Worm (Caenorhabditis elegans) whole organism, L1 larva: ENCODE results near the gene epg-6.

ENCODE experiments used
- C34B4.2 ChIP-seq: sonication (generic microtip); optimal IDR thresholded peaks from 2 replicates; lab custom pipeline; 2017; ENCODE audit warnings: mild to moderate bottlenecking, missing genetic modification characterization, missing compliant biosample characterization
- F16B12.6 ChIP-seq: fragments of 150-350 bp; optimal IDR thresholded peaks from 2 replicates; lab custom pipeline; 2014; ENCODE audit warnings: missing biosample characterization, missing genetic modification characterization
- aha-1 ChIP-seq: fragments of 150-350 bp; optimal IDR thresholded peaks from 2 replicates; lab custom pipeline; 2014; ENCODE audit warnings: missing biosample characterization, missing genetic modification characterization
- aly-2 ChIP-seq: fragments of 150-350 bp; optimal IDR thresholded peaks from 2 replicates; lab custom pipeline; 2014; ENCODE audit warnings: missing biosample characterization, missing genetic modification characterization
- ama-1 ChIP-seq: fragments of 150-350 bp; optimal IDR thresholded peaks from 2 replicates; lab custom pipeline; 2014
- blmp-1 ChIP-seq: fragments of 150-350 bp; optimal IDR thresholded peaks from 2 replicates; lab custom pipeline; 2014; ENCODE audit warnings: missing biosample characterization, missing genetic modification characterization
- ceh-63 ChIP-seq: fragments of 200-800 bp; sonication (Bioruptor generic); optimal IDR thresholded peaks from 2 replicates; lab custom pipeline; 2018; ENCODE audit warnings: mild to moderate bottlenecking, missing genetic modification characterization, missing compliant biosample characterization
- ceh-82 ChIP-seq, 3 experiments: fragments of 150-350 bp in 1 of 3; sonication (generic microtip) in 2 of 3; optimal IDR thresholded peaks; 2 replicates each; lab custom pipeline; 2014 to 2017; ENCODE audit warnings: missing biosample characterization in 3 of 3, missing genetic modification characterization in 3 of 3
- ceh-90 ChIP-seq: sonication (generic microtip); optimal IDR thresholded peaks from 2 replicates; lab custom pipeline; 2016; ENCODE audit warnings: missing genetic modification characterization, missing compliant biosample characterization
- dpl-1 ChIP-seq, 3 experiments: fragments of 150-350 bp in 2 of 3; sonication (generic microtip) in 1 of 3; optimal IDR thresholded peaks; 2 replicates each; lab custom pipeline; 2014 to 2017; ENCODE audit warnings: missing biosample characterization in 3 of 3, missing genetic modification characterization in 3 of 3, missing genetic modification reagents in 3 of 3
- dsc-1 ChIP-seq: sonication (generic microtip); optimal IDR thresholded peaks from 2 replicates; lab custom pipeline; 2016; ENCODE audit warnings: mild to moderate bottlenecking, missing genetic modification characterization, missing compliant biosample characterization
- efl-1 ChIP-seq, 4 experiments: fragments of 150-350 bp; optimal IDR thresholded peaks in 3 of 4; peaks in 1 of 4; 1 replicate in 1 of 4; 2 replicates in 3 of 4; lab custom pipeline; 2014; ENCODE audit warnings: missing biosample characterization in 2 of 4, missing genetic modification characterization in 2 of 4, missing genetic modification reagents in 2 of 4
- efl-3 ChIP-seq: fragments of 200-800 bp; sonication (Bioruptor generic); optimal IDR thresholded peaks from 2 replicates; lab custom pipeline; 2018; ENCODE audit warnings: mild to moderate bottlenecking, missing genetic modification characterization, missing compliant biosample characterization
- elt-2 ChIP-seq: sonication (generic microtip); optimal IDR thresholded peaks from 2 replicates; lab custom pipeline; 2016; ENCODE audit warnings: missing genetic modification characterization, mild to moderate bottlenecking, inconsistent platforms, missing compliant biosample characterization, missing genetic modification reagents
- fkh-10 ChIP-seq: sonication (generic microtip); optimal IDR thresholded peaks from 2 replicates; lab custom pipeline; 2017; ENCODE audit warnings: missing biosample characterization, missing genetic modification reagents, missing genetic modification characterization
- grh-1 ChIP-seq: fragments of 200-800 bp; sonication (Bioruptor generic); IDR thresholded peaks from 2 replicates; pipeline ENCODE4 v1.3.6; 2022; ENCODE audit warnings: missing genetic modification reagents, missing genetic modification characterization, missing compliant biosample characterization
- irx-1 ChIP-seq: sonication (generic microtip); optimal IDR thresholded peaks from 2 replicates; lab custom pipeline; 2016; ENCODE audit warnings: missing genetic modification characterization, missing compliant biosample characterization
- isw-1 ChIP-seq: fragments of 200-800 bp; sonication (Bioruptor generic); IDR thresholded peaks from 2 replicates; pipeline ENCODE4 v1.3.6; 2022; ENCODE audit warnings: missing genetic modification characterization, missing compliant biosample characterization
- jun-1 ChIP-seq: fragments of 150-350 bp; optimal IDR thresholded peaks from 2 replicates; lab custom pipeline; 2014; ENCODE audit warnings: missing biosample characterization, missing genetic modification reagents, missing genetic modification characterization
- lin-13 ChIP-seq: fragments of 150-350 bp; optimal IDR thresholded peaks from 2 replicates; lab custom pipeline; 2014; ENCODE audit warnings: missing biosample characterization, missing genetic modification reagents, missing genetic modification characterization
- lin-14 ChIP-seq: fragments of 200-800 bp; sonication (Bioruptor generic); optimal IDR thresholded peaks from 2 replicates; lab custom pipeline; 2018; ENCODE audit warnings: mild to moderate bottlenecking, missing genetic modification characterization, moderate library complexity, missing compliant biosample characterization
- lin-15B ChIP-seq: fragments of 150-350 bp; sonication (generic microtip); optimal IDR thresholded peaks from 3 replicates; lab custom pipeline; 2014; ENCODE audit warnings: missing biosample characterization, missing genetic modification characterization
- lir-3 ChIP-seq: sonication (generic microtip); optimal IDR thresholded peaks from 2 replicates; lab custom pipeline; 2016; ENCODE audit warnings: mild to moderate bottlenecking, missing genetic modification characterization, moderate library complexity, missing compliant biosample characterization; ENCODE audit not compliant: poor library complexity
- lsy-2 ChIP-seq, 2 experiments: fragments of 150-350 bp; optimal IDR thresholded peaks; 2 replicates each; lab custom pipeline; 2014; ENCODE audit warnings: missing biosample characterization in 2 of 2, missing genetic modification characterization in 2 of 2
- mab-9 ChIP-seq: fragments of 200-800 bp; sonication (Bioruptor generic); IDR thresholded peaks from 2 replicates; pipeline ENCODE4 v1.3.6; 2022; ENCODE audit warnings: missing genetic modification reagents, missing genetic modification characterization, missing compliant biosample characterization
- nhr-12 ChIP-seq: sonication (generic microtip); optimal IDR thresholded peaks from 2 replicates; lab custom pipeline; 2017; ENCODE audit warnings: missing biosample characterization, missing genetic modification characterization
- nhr-47 ChIP-seq: sonication (generic microtip); optimal IDR thresholded peaks from 2 replicates; lab custom pipeline; 2016; ENCODE audit warnings: mild to moderate bottlenecking, missing genetic modification characterization, moderate library complexity, missing compliant biosample characterization
- nhr-71 ChIP-seq: sonication (generic microtip); optimal IDR thresholded peaks from 2 replicates; lab custom pipeline; 2016; ENCODE audit warnings: mild to moderate bottlenecking, missing genetic modification characterization, moderate library complexity, missing compliant biosample characterization
- nhr-76 ChIP-seq: sonication (generic microtip); optimal IDR thresholded peaks from 2 replicates; lab custom pipeline; 2017; ENCODE audit warnings: missing biosample characterization, missing genetic modification characterization
- nhr-77 ChIP-seq: fragments of 150-350 bp; optimal IDR thresholded peaks from 2 replicates; lab custom pipeline; 2014; ENCODE audit warnings: missing biosample characterization, missing genetic modification characterization
- nhr-84 ChIP-seq: sonication (generic microtip); optimal IDR thresholded peaks from 2 replicates; lab custom pipeline; 2017; ENCODE audit warnings: missing biosample characterization, missing genetic modification characterization
- nhr-85 ChIP-seq: sonication (generic microtip); peaks from one replicate; lab custom pipeline; 2016; ENCODE audit warnings: missing genetic modification characterization, inconsistent platforms, missing compliant biosample characterization
- nhr-90 ChIP-seq: sonication (generic microtip); optimal IDR thresholded peaks from 2 replicates; lab custom pipeline; 2016; ENCODE audit warnings: mild to moderate bottlenecking, missing genetic modification characterization, missing compliant biosample characterization; ENCODE audit not compliant: poor library complexity
- pag-3 ChIP-seq: sonication (generic microtip); optimal IDR thresholded peaks from 2 replicates; lab custom pipeline; 2017; ENCODE audit warnings: missing genetic modification characterization, mild to moderate bottlenecking, missing compliant biosample characterization, antibody characterized with exemption, borderline replicate concordance; ENCODE audit not compliant: insufficient read depth
- pax-3 ChIP-seq: fragments of 200-800 bp; sonication (Bioruptor generic); optimal IDR thresholded peaks from 2 replicates; lab custom pipeline; 2018; ENCODE audit warnings: mild to moderate bottlenecking, missing genetic modification characterization, moderate library complexity, missing compliant biosample characterization
- pqm-1 ChIP-seq: sonication (generic microtip); optimal IDR thresholded peaks from 3 replicates; lab custom pipeline; 2017; ENCODE audit warnings: missing biosample characterization, missing genetic modification characterization
- rnt-1 ChIP-seq: sonication (generic microtip); optimal IDR thresholded peaks from 2 replicates; lab custom pipeline; 2016; ENCODE audit warnings: mild to moderate bottlenecking, missing genetic modification characterization, moderate library complexity, missing compliant biosample characterization
- sox-4 ChIP-seq: sonication (generic microtip); optimal IDR thresholded peaks from 2 replicates; lab custom pipeline; 2016; ENCODE audit warnings: missing genetic modification characterization, missing compliant biosample characterization
- sptf-1 ChIP-seq: fragments of 150-350 bp; optimal IDR thresholded peaks from 2 replicates; lab custom pipeline; 2014; ENCODE audit warnings: missing biosample characterization, missing genetic modification characterization
- sup-37 ChIP-seq: fragments of 200-800 bp; sonication (Bioruptor generic); optimal IDR thresholded peaks from 2 replicates; lab custom pipeline; 2018; ENCODE audit warnings: mild to moderate bottlenecking, missing genetic modification characterization, missing compliant biosample characterization
- swsn-7 ChIP-seq: sonication (generic microtip); optimal IDR thresholded peaks from 2 replicates; lab custom pipeline; 2016; ENCODE audit warnings: missing genetic modification characterization, missing compliant biosample characterization
- unc-130 ChIP-seq: fragments of 150-350 bp; optimal IDR thresholded peaks from 2 replicates; lab custom pipeline; 2017; ENCODE audit warnings: missing biosample characterization, missing genetic modification characterization, inconsistent platforms
- unc-62 ChIP-seq: fragments of 150-350 bp; optimal IDR thresholded peaks from 2 replicates; lab custom pipeline; 2014; ENCODE audit warnings: missing biosample characterization, missing genetic modification reagents, missing genetic modification characterization
- unc-86 ChIP-seq: sonication (generic microtip); optimal IDR thresholded peaks from 2 replicates; lab custom pipeline; 2016; ENCODE audit warnings: missing genetic modification characterization, missing compliant biosample characterization
- vab-15 ChIP-seq: sonication (generic microtip); optimal IDR thresholded peaks from 2 replicates; lab custom pipeline; 2017; ENCODE audit warnings: missing genotype, mild to moderate bottlenecking, missing genetic modification characterization, missing compliant biosample characterization
- zip-4 ChIP-seq: fragments of 200-800 bp; sonication (Bioruptor generic); optimal IDR thresholded peaks from 2 replicates; lab custom pipeline; 2018; ENCODE audit warnings: mild to moderate bottlenecking, missing genetic modification characterization, moderate library complexity, missing compliant biosample characterization

Gene epg-6

ce11 chrIII:10634034-10634433 is 34.0 kb upstream of the epg-6 start (continued):
- TF ChIP-seq sptf-1 (no peak), efl-3 (GFP tag; lab: Kevin White, UChicago) (no peak), nhr-84 (tag; lab: Kevin White, UChicago) (no peak), aha-1 (tag; lab: Kevin White, UChicago) (peak; percentile 91), lsy-2 (tag; optimal IDR thresholded peaks at IDR 0.05; lab: Kevin White, UChicago) (peak; percentile 84 to 85), blmp-1 (tag; lab: Kevin White, UChicago) (peak; percentile 59), efl-1 (optimal IDR thresholded peaks at IDR 0.05; lab: Kevin White, UChicago) (peak; percentile 75 to 82), efl-1 (GFP tag; optimal IDR thresholded peaks at IDR 0.05 in 1 of 2; lab: Kevin White, UChicago) (peak in 1 of 2 experiments; percentile 61), nhr-76 (tag; lab: Kevin White, UChicago) (no peak), ceh-90 (tag; lab: Kevin White, UChicago) (no peak), isw-1 (GFP tag; lab: Robert Waterston, UW) (peak; percentile 68), lir-3 (tag; lab: Kevin White, UChicago) (no peak)

DNA sequence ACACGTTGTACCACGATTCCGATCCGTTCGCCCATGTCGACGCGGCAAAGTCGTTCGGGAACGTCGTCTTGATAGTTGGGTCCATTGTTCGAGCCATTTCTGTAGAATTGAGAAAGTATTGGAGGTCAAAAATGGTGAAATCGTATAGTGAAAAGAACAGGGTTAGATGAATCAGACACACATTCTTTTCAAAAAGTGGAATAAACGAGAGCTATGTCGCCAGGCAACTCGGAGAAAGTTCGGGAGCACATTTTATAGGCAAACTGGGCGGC is 33.4 kb upstream of the epg-6 start, which contains the start of gene Y39A1A.9:
Gene Y39A1A.9 (minus strand): TSS at position 99 of the 272 bp plus-strand sequence.
- TF ChIP-seq C34B4.2 (no peak), pag-3 (no peak), zip-4 (GFP tag; lab: Kevin White, UChicago) (no peak)

DNA sequence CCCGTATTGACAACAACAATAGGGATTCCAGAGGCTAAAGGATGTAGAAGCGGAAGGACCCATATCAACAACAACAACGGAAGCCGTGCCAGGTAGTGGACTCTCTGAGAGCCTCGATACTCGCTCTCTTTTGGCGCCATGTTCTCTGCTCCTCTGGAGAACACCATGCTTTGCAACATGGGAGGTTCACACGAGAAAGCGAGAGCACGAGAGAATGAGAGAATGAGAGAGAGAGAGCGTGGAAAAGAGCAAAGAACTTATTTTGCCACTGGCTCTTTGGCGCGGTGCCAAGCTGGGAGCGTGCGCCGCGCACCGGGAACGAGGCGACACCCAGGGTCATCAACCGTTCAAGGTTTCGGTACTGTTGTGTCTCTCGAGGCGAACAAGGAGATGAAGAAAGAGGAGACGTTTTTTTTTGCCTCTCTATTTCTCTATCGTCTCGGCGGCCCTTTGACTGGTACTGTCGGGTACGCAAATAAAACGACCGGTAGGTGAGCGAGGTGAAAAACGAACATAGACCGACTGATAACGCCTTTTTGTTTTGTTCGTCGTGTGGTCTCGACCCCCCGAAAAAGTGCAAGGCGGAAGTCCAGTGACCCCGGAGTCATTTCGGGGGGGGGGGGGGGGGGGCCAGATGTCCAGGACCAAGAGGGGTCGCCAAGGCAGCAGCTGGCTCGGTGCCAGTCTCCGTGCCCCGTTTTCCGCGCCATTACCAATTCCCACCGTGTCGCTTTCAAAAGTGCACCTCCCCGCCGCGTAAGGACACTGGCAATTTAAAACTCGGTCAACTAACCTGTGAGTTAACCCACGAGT is 32.8 kb upstream of the epg-6 start, which contains the start of gene Y39A1A.10:
Gene Y39A1A.10 (plus strand): TSS at position 139 of the 813 bp plus-strand sequence.
- TF ChIP-seq lin-14 (GFP tag; lab: Kevin White, UChicago) = peak; percentile 72
- TF ChIP-seq pax-3 (tag; lab: Kevin White, UChicago) = no peak
- no peak for TF ChIP-seq ceh-82 (tag; optimal IDR thresholded peaks at IDR 0.05; lab: Kevin White, UChicago)
- TF ChIP-seq ceh-63 (GFP tag; lab: Kevin White, UChicago) = no peak
- no peak for TF ChIP-seq dsc-1
- TF ChIP-seq ama-1 (lab: Kevin White, UChicago) = no peak
- TF ChIP-seq unc-130 (tag; lab: Kevin White, UChicago) = no peak
- TF ChIP-seq vab-15 (tag; lab: Kevin White, UChicago) = no peak
- peak; percentile 86 for TF ChIP-seq nhr-85 (tag; lab: Kevin White, UChicago)
- no peak for TF ChIP-seq F16B12.6
- TF ChIP-seq elt-2 (tag; lab: Kevin White, UChicago) = no peak
- TF ChIP-seq swsn-7 (tag; lab: Kevin White, UChicago) = no peak
- no peak for TF ChIP-seq pag-3
- TF ChIP-seq unc-86 (tag; lab: Kevin White, UChicago) = no peak
- no peak for TF ChIP-seq nhr-77 (tag; lab: Kevin White, UChicago)
- no peak for TF ChIP-seq nhr-12 (tag; lab: Kevin White, UChicago)
- no peak for TF ChIP-seq efl-3 (GFP tag; lab: Kevin White, UChicago)
- TF ChIP-seq mab-9 (GFP tag; lab: Robert Waterston, UW) = no peak
- TF ChIP-seq ceh-90 (tag; lab: Kevin White, UChicago) = no peak
- TF ChIP-seq aly-2 (tag; lab: Kevin White, UChicago) = no peak
- TF ChIP-seq nhr-84 (tag; lab: Kevin White, UChicago) = no peak
- TF ChIP-seq irx-1 (tag; lab: Kevin White, UChicago) = no peak
- TF ChIP-seq nhr-71 = peak; percentile 52
- no peak for TF ChIP-seq nhr-76 (tag; lab: Kevin White, UChicago)
- TF ChIP-seq sup-37 (GFP tag; lab: Kevin White, UChicago) = no peak
- TF ChIP-seq jun-1 (tag; lab: Kevin White, UChicago) = peak; percentile 26
- no peak for TF ChIP-seq unc-62
- no peak for TF ChIP-seq sox-4 (tag; lab: Kevin White, UChicago)
- TF ChIP-seq lsy-2 (tag; optimal IDR thresholded peaks at IDR 0.05; lab: Kevin White, UChicago) = no peak
- no peak for TF ChIP-seq lin-15B
- TF ChIP-seq dpl-1 (GFP tag; optimal IDR thresholded peaks at IDR 0.05; lab: Kevin White, UChicago) = no peak
- no peak for TF ChIP-seq nhr-47 (tag; lab: Kevin White, UChicago)
- TF ChIP-seq rnt-1 = peak; percentile 10
- peak; percentile 37 for TF ChIP-seq blmp-1 (tag; lab: Kevin White, UChicago)
- no peak for TF ChIP-seq aha-1 (tag; lab: Kevin White, UChicago)
- no peak for TF ChIP-seq nhr-90
- TF ChIP-seq lin-13 (GFP tag; lab: Kevin White, UChicago) = no peak
- TF ChIP-seq pqm-1 (tag; lab: Kevin White, UChicago) = no peak
- TF ChIP-seq fkh-10 (GFP tag; lab: Kevin White, UChicago) = no peak
- TF ChIP-seq grh-1 (GFP tag; lab: Robert Waterston, UW) = no peak
- TF ChIP-seq lir-3 (tag; lab: Kevin White, UChicago) = no peak
